Fruit fly (Drosophila melanogaster): ENCODE data around the gene CG10337.

CG10337 gene

dm6 chr2L:19546869-19547710 lies at the start of gene CG10337:
Gene CG10337 (minus strand): TSS chr2L:19546959.
- TF ChIP-seq Ets98B (GFP tag; IDR thresholded peaks at IDR 0.05) (0 out of 2 replicates have a peak, but pooled peaks have one; percentile 12), Snoo (tag; optimal IDR thresholded peaks at IDR 0.05) (no peak), rn (GFP tag; IDR thresholded peaks at IDR 0.05) (no peak), Pif1B (GFP tag; optimal IDR thresholded peaks at IDR 0.05) (peak; percentile 34), CG8159 (tag; optimal IDR thresholded peaks at IDR 0.05) (peak; percentile 83)

dm6 chr2L:19594102-19594501 lies 47.3 kb upstream of the CG10337 start:
- TF ChIP-seq CG14655 (GFP tag; optimal IDR thresholded peaks at IDR 0.05) (no peak), Ets98B (GFP tag; IDR thresholded peaks at IDR 0.05) (no peak), CG12605 (GFP tag; IDR thresholded peaks at IDR 0.05) (no peak), Snoo (tag; optimal IDR thresholded peaks at IDR 0.05) (no peak), D1 (tag; optimal IDR thresholded peaks at IDR 0.05) (no peak), Pif1A (GFP tag; optimal IDR thresholded peaks at IDR 0.05) (no peak), CG17806 (tag; optimal IDR thresholded peaks at IDR 0.05) (no peak), gl (tag; optimal IDR thresholded peaks at IDR 0.05) (no peak), CG9948 (tag; optimal IDR thresholded peaks at IDR 0.05) (no peak), CG34367 (tag; optimal IDR thresholded peaks at IDR 0.05) (no peak), CG32121 (GFP tag; IDR thresholded peaks at IDR 0.05) (no peak), CG8301 (tag; optimal IDR thresholded peaks at IDR 0.05) (no peak), fd96Ca (GFP tag; IDR thresholded peaks at IDR 0.05) (no peak), CG10348 (GFP tag; IDR thresholded peaks at IDR 0.05) (no peak)

- TF ChIP-seq Snoo (tag; optimal IDR thresholded peaks at IDR 0.05) (no peak), D1 (tag; optimal IDR thresholded peaks at IDR 0.05) (no peak), CG4496 (GFP tag; IDR thresholded peaks at IDR 0.05) (no peak), CG15710 (tag; optimal IDR thresholded peaks at IDR 0.05) (no peak), rn (GFP tag; IDR thresholded peaks at IDR 0.05) (no peak)
Measured at dm6 chr2L:19590629-19591028, 43.9 kb upstream of the CG10337 start.

DNA sequence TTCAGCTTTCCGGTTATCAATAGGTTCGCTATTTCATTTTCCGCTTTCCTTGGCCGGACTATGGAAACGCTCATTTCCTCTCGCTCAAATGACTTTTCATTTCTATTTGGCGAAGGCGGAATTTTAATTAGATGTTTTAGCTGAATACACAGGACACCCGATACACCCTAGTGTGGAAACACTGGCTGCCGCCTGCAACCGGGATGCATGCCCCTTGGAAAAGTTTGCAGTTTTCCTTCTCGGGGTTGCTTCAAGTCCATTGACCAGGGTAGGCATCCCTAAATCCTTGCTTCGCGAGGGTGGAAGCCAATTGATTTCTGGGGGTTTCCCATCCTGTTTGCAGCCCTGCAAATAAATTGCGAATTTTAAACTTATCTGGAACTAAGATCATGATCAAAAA lies 42.2 kb upstream of the CG10337 start:
- no peak for TF ChIP-seq Snoo (tag; optimal IDR thresholded peaks at IDR 0.05)
- TF ChIP-seq CG13204 (GFP tag; optimal IDR thresholded peaks at IDR 0.05): no peak
- no peak for TF ChIP-seq CG9948 (tag; optimal IDR thresholded peaks at IDR 0.05)
- TF ChIP-seq CG34367 (tag; optimal IDR thresholded peaks at IDR 0.05): no peak
- TF ChIP-seq Ets98B (GFP tag; IDR thresholded peaks at IDR 0.05): no peak
- no peak for TF ChIP-seq gl (tag; optimal IDR thresholded peaks at IDR 0.05)
- no peak for TF ChIP-seq CG8159 (tag; optimal IDR thresholded peaks at IDR 0.05)
- TF ChIP-seq CG32121 (GFP tag; IDR thresholded peaks at IDR 0.05): no peak
- TF ChIP-seq CG12605 (GFP tag; IDR thresholded peaks at IDR 0.05): no peak
- no peak for TF ChIP-seq CG10348 (GFP tag; IDR thresholded peaks at IDR 0.05)

- 0 out of 2 replicates have a peak, but pooled peaks have one; percentile 5 for TF ChIP-seq CG32121 (GFP tag; IDR thresholded peaks at IDR 0.05)
- no peak for TF ChIP-seq CG13204 (GFP tag; optimal IDR thresholded peaks at IDR 0.05)
Measured at dm6 chr2L:19587334-19587659, 40.5 kb upstream of the CG10337 start.

DNA sequence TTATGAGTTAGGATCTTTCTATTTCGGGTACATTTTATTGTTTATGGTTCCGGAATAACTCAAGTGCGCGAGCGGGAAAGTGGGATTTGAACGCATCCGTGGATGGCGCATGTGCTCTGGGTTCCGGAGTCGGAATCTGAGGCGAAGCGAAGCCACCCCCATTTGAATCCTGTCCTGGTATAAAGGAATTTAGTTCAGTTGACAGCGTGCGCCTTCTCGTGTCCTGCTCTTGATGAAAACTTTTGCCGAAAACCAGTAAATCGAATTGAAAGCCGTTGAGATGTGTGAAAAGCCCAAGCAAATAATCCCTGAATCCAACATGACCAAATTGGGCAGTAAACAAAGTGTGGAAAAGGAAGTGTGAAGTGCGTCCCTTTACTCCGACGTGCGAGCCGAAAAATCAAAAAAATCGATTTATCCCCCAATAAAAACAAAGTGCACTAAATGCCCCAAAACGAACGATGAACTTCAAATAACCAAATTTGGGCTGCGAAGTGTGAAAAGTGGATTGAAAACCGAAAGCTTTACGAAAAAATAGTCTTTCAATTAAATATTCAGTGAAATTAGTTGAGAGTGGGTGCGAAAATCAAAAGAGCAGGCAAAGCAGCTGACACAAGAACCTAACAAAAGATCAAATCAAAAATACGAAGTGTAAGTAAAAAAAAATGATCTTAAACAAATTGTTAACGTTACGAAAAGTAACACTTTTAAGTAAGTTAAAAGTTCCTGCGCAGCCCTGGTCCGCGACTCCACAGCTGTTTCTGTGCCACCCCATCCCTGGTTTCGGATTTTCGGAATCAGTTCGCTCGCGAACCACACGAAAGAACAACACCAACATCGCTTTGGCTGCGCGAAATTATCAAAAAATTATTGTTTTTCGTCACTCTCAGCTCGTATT lies 39.9 kb upstream of the CG10337 start, which contains the start of gene Lar:
TSS of gene Lar (plus strand) at position 188 of the 898 bp plus-strand sequence.
- peak; percentile 23 for TF ChIP-seq CG15710 (tag; optimal IDR thresholded peaks at IDR 0.05)
- TF ChIP-seq CG8301 (tag; optimal IDR thresholded peaks at IDR 0.05): peak; percentile 26
- no peak for TF ChIP-seq CG13204 (GFP tag; optimal IDR thresholded peaks at IDR 0.05)
- peak; percentile 23 for TF ChIP-seq Snoo (tag; optimal IDR thresholded peaks at IDR 0.05)
- peak; percentile 63 for TF ChIP-seq CG32121 (GFP tag; IDR thresholded peaks at IDR 0.05)
- peak; percentile 28 for TF ChIP-seq Pif1B (GFP tag; optimal IDR thresholded peaks at IDR 0.05)
- 0 out of 2 replicates have a peak, but pooled peaks have one; percentile 43 for TF ChIP-seq CG12605 (GFP tag; IDR thresholded peaks at IDR 0.05)
- no peak for TF ChIP-seq gl (tag; optimal IDR thresholded peaks at IDR 0.05)
- no peak for TF ChIP-seq D1 (tag; optimal IDR thresholded peaks at IDR 0.05)
- TF ChIP-seq fd96Ca (GFP tag; IDR thresholded peaks at IDR 0.05): peak; percentile 66; the same call in 2 of the 3 replicates
- no peak for TF ChIP-seq CG14655 (GFP tag; optimal IDR thresholded peaks at IDR 0.05)
- TF ChIP-seq CG34367 (tag; optimal IDR thresholded peaks at IDR 0.05): no peak
- TF ChIP-seq Pif1A (GFP tag; optimal IDR thresholded peaks at IDR 0.05): no peak
- no peak for TF ChIP-seq CG17806 (tag; optimal IDR thresholded peaks at IDR 0.05)
- no peak for TF ChIP-seq rn (GFP tag; IDR thresholded peaks at IDR 0.05)
- TF ChIP-seq CG4496 (GFP tag; IDR thresholded peaks at IDR 0.05): peak; percentile 65
- TF ChIP-seq CG10348 (GFP tag; IDR thresholded peaks at IDR 0.05): no peak
- peak; percentile 32 for TF ChIP-seq CG9948 (tag; optimal IDR thresholded peaks at IDR 0.05)
- no peak for TF ChIP-seq EcR (GFP tag; optimal IDR thresholded peaks at IDR 0.05)
- peak; percentile 77; the same call in 1 of the 2 replicates for TF ChIP-seq Ets98B (GFP tag; IDR thresholded peaks at IDR 0.05)
- peak; percentile 43 for TF ChIP-seq CG8159 (tag; optimal IDR thresholded peaks at IDR 0.05)

All from whole organism, pupa.